Worm (Caenorhabditis elegans) whole organism, L4/young adult: ENCODE results near the gene fbxa-76.
"Not testable (repeated sequence)": the region's sequence is repeated elsewhere in the genome, so short reads cannot be mapped to it uniquely, and the experiment has no call there.

Experiments
- W03F9.2 ChIP-seq: fragments of 150-350 bp; optimal IDR thresholded peaks from 2 replicates; lab custom pipeline; 2014; ENCODE audit warnings: missing biosample characterization, missing genetic modification characterization
- dao-5 ChIP-seq: sonication (generic microtip); optimal IDR thresholded peaks from 2 replicates; lab custom pipeline; 2016; ENCODE audit warnings: missing genotype, missing genetic modification characterization, moderate library complexity, missing compliant biosample characterization
- him-1 ChIP-seq: sonication (generic microtip); optimal IDR thresholded peaks from 2 replicates; lab custom pipeline; 2016; ENCODE audit warnings: missing genotype, missing genetic modification reagents, missing genetic modification characterization, missing compliant biosample characterization

Gene fbxa-76

DNA sequence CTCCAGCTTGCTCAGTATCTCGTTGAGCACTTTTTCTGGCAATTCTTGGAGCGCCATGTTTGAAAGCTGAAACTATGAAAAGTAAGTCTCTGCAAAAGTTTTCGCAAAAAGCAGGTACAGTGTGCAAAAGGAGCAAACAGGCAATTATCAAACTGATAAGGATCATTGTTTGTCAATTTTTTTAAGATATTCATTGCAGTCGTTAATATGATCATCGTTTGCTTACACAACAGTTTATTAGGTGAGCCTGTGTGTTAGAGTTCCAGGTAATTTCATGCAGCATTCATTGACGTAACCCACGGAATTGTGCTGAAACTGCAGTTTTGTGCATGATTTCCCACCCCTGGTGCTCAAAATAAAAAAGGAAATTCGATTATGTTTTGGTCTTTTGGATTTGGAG is 17.8 kb upstream of the fbxa-76 start, which contains the start of gene fbxa-151:
TSS of gene fbxa-151 (minus strand) at position 101 of the 400 bp plus-strand sequence.
- not testable (repeated sequence) for TF ChIP-seq him-1, dao-5, W03F9.2 (tag; lab: Kevin White, UChicago)

DNA sequence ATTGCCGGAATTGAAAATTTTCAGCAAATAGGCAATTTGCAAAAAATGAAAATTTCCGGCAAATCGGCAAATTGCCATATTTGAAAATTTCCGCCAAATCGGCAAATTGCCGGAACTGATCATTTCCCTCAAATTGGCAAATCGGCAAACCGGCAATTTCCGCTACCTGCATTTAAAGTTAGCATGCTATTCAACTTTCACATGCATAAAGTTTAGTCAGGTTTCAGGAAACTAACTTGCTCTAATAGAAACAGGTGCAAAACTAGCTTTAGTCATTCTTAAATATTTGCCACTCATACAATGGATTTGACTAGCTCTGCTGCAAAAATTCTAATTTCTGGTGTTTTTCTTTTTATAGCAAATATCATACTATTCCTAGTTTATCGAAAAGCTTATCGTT is 14.7 kb upstream of the fbxa-76 start, which contains the start of gene srz-9:
TSS of gene srz-9 (plus strand) at position 301 of the 400 bp plus-strand sequence.
- not testable (repeated sequence) for TF ChIP-seq him-1, dao-5, W03F9.2 (tag; lab: Kevin White, UChicago)

DNA sequence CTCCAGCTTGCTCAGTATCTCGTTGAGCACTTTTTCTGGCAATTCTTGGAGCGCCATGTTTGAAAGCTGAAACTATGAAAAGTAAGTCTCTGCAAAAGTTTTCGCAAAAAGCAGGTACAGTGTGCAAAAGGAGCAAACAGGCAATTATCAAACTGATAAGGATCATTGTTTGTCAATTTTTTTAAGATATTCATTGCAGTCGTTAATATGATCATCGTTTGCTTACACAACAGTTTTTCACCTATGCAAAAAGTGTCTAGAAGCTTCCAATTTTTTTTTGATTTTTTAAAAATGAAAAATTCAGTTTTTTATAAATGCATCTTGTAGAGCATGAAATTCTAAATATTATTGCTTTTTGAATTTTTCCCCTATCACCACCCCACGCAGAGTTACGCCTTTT is 9.4 kb upstream of the fbxa-76 start, which contains the start of gene fbxa-78:
TSS of gene fbxa-78 (minus strand) at position 101 of the 400 bp plus-strand sequence.
- TF ChIP-seq dao-5, him-1, W03F9.2 (tag; lab: Kevin White, UChicago): not testable (repeated sequence)

DNA sequence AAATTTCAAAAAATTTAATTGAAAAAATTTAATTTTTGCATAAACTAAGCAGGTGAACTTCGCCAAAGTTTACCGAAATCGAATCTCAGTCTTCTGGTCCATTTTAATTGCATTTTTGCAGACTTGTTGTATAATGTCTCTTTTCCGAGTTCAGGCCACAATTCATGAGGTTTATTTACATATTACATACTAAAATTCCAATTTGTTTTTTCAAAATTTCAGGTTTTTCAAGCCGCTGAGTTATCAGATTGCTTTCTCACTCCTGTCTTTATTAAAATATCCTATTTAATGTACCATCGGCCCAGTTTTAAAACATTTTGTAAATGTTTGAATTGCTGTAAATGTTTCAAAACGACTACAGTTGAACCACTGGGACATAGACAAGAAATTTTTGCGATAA is 7.6 kb upstream of the fbxa-76 start, which contains the start of gene fbxa-208:
TSS of gene fbxa-208 (plus strand) at position 301 of the 400 bp plus-strand sequence.
- not testable (repeated sequence) for TF ChIP-seq W03F9.2, dao-5, him-1 (tag; lab: Kevin White, UChicago)

DNA sequence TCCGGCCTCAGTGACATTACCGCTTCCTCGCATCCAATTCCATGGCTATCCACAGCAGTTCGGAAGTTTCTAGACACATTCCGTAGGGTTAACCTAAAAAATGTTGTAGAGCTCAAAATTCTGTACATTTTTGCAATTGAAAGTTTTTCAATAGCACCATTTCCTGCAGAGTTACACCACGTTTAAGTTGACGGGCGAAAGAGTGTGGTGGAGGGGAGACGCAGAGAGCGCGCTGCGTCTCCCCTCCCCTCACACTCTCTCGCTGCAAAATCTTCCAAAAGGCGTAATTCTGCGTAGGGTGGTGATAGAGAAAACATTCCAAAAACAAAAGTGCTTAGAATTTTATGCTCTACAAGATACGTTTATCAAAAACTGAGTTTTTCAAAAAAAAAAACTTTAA is 626 bp downstream of the fbxa-76 start:
- TF ChIP-seq dao-5 (tag; lab: Kevin White, UChicago) (no peak), W03F9.2 (tag; lab: Kevin White, UChicago) (no peak), him-1 (tag; lab: Kevin White, UChicago) (no peak)

ce11 chrIII:1243199-1243598 is 5.8 kb downstream of the fbxa-76 start, which contains the start of gene fbxa-63:
Gene fbxa-63 (plus strand): TSS chrIII:1243508.
- TF ChIP-seq him-1 (tag; lab: Kevin White, UChicago) (no peak), W03F9.2 (tag; lab: Kevin White, UChicago) (no peak), dao-5 (tag; lab: Kevin White, UChicago) (no peak)

ce11 chrIII:1238704-1239103 is 10.3 kb downstream of the fbxa-76 start, which contains the start of gene fbxa-61:
Gene fbxa-61 (plus strand): TSS chrIII:1239048.
- TF ChIP-seq dao-5 (tag; lab: Kevin White, UChicago): no peak
- no peak for TF ChIP-seq him-1 (tag; lab: Kevin White, UChicago)
- no peak for TF ChIP-seq W03F9.2 (tag; lab: Kevin White, UChicago)

ce11 chrIII:1231186-1231585 is 17.8 kb downstream of the fbxa-76 start:
- TF ChIP-seq W03F9.2 (tag; lab: Kevin White, UChicago): no peak

ce11 chrIII:1230672-1231071 is 18.3 kb downstream of the fbxa-76 start:
- TF ChIP-seq dao-5 (tag; lab: Kevin White, UChicago): no peak
- no peak for TF ChIP-seq him-1 (tag; lab: Kevin White, UChicago)
- no peak for TF ChIP-seq W03F9.2 (tag; lab: Kevin White, UChicago)

- TF ChIP-seq him-1 (tag; lab: Kevin White, UChicago) (no peak), dao-5 (tag; lab: Kevin White, UChicago) (no peak), W03F9.2 (tag; lab: Kevin White, UChicago) (no peak)
These were observed 18.8 kb downstream of the fbxa-76 start, which contains the start of gene pes-4 for ce11 chrIII:1230174-1230573. Gene pes-4 (minus strand): TSS chrIII:1230274.

- TF ChIP-seq dao-5 (tag; lab: Kevin White, UChicago) (no peak), him-1 (tag; lab: Kevin White, UChicago) (no peak), W03F9.2 (tag; lab: Kevin White, UChicago) (no peak)
These were observed 19.5 kb downstream of the fbxa-76 start for ce11 chrIII:1229510-1229909.

DNA sequence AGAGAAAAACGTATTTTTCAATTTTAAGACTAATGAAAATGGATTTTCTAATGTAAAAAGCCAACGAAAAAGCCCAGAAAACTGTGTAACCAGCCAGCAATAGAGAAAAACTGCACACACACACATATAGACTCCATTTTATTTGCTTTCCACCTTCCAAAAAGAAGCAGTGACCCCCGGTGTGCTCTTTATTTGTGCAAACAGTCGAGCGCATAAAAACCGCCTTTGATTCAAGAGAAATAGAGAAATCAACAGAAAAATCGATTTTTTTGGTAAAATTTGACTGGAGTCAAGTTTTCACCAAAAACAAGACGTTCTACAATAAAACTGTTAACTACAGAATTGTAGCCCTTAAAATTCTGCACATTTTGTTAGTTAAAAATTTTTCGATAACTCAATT is 20.4 kb downstream of the fbxa-76 start:
- TF ChIP-seq him-1 (tag; lab: Kevin White, UChicago) (no peak), dao-5 (tag; lab: Kevin White, UChicago) (no peak), W03F9.2 (tag; lab: Kevin White, UChicago) (no peak)

DNA sequence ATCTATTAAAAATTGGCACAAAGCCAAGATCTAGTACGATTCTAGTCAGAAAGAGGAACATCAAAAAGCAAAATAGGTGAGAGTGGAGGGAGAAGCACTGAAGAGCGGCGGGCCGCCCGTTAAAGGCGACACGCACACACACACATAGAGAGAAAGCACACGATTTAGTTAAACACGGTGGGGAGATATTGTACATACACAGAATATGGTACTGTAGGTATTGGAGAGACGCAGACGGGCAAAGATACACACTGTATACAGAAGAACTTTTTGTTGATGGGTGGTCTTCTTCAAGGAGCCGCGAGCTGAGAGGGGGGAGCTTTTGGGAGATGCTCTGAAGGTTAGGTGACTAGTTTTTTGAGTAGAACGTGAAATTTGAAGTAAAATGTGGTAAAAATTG is 22.7 kb downstream of the fbxa-76 start:
- no peak for TF ChIP-seq dao-5 (tag; lab: Kevin White, UChicago)
- no peak for TF ChIP-seq W03F9.2 (tag; lab: Kevin White, UChicago)
- TF ChIP-seq him-1 (tag; lab: Kevin White, UChicago): no peak

DNA sequence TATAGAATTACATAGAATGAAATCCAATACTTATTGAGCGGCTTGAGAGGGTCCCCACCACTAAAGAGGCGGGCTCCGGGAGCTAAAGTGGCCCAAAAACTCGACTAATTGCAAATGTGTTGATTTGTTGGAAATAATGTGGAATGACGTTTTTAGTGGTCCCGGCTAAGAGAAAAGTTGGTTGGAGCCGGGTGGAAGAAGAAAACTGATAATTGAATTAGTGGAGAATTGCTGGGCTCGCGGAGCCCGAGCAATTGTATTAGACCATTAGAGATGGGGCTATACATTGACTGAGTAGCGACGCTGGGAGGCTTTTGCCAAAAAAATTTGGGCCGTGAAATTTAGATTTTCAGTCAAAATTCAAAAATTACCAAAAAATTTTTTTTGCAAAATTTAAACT is 23.4 kb downstream of the fbxa-76 start:
- TF ChIP-seq W03F9.2 (tag; lab: Kevin White, UChicago) (no peak), him-1 (tag; lab: Kevin White, UChicago) (no peak)
